Worm (Caenorhabditis elegans): ENCODE measurements around the gene pef-1.

The pef-1 gene

ce11 chrIII:896904-897303 is 29.2 kb downstream of the pef-1 start:
- TF ChIP-seq xbp-1 (tag; optimal IDR thresholded peaks at IDR 0.05): no peak
- TF ChIP-seq mab-9 (GFP tag; IDR thresholded peaks at IDR 0.05): no peak
- no peak for TF ChIP-seq ces-1 (GFP tag; optimal IDR thresholded peaks at IDR 0.05)
- no peak for TF ChIP-seq aha-1 (tag; optimal IDR thresholded peaks at IDR 0.05)
- no peak for TF ChIP-seq mdl-1 (tag; optimal IDR thresholded peaks at IDR 0.05)
- no peak for TF ChIP-seq nhr-237 (tag; optimal IDR thresholded peaks at IDR 0.05)
- no peak for TF ChIP-seq swsn-7 (tag; optimal IDR thresholded peaks at IDR 0.05)
- TF ChIP-seq elt-3 (tag; optimal IDR thresholded peaks at IDR 0.05): no peak
- TF ChIP-seq nhr-85 (tag): no peak
- TF ChIP-seq hlh-17 (GFP tag; optimal IDR thresholded peaks at IDR 0.05; ENCODE audit: borderline replicate concordance): no peak
- TF ChIP-seq nhr-84 (tag; optimal IDR thresholded peaks at IDR 0.05): no peak
- TF ChIP-seq nhr-76 (tag; optimal IDR thresholded peaks at IDR 0.05): no peak
- TF ChIP-seq nhr-11 (tag; optimal IDR thresholded peaks at IDR 0.05): no peak
- TF ChIP-seq lin-14 (GFP tag; optimal IDR thresholded peaks at IDR 0.05): no peak
- TF ChIP-seq C04F5.9 (tag; optimal IDR thresholded peaks at IDR 0.05): no peak
- TF ChIP-seq nhr-12 (tag; optimal IDR thresholded peaks at IDR 0.05): no peak
- TF ChIP-seq efl-1 (optimal IDR thresholded peaks at IDR 0.05): no peak
- no peak for TF ChIP-seq efl-1 (GFP tag; optimal IDR thresholded peaks at IDR 0.05 in 1 of 2)

ce11 chrIII:895525-895924 is 30.6 kb downstream of the pef-1 start, which contains the start of the genes ztf-18 and F23H11.2:
Gene ztf-18 (minus strand): TSS chrIII:895712.
Gene F23H11.2 (plus strand): TSS chrIII:895747.
- TF ChIP-seq blmp-1 (tag; optimal IDR thresholded peaks at IDR 0.05) (peak; percentile 37), lin-35 (GFP tag; optimal IDR thresholded peaks at IDR 0.05) (peak in 1 of 2 experiments; percentile 43), lin-15B (tag; optimal IDR thresholded peaks at IDR 0.05) (peak; percentile 1), C16A3.4 (tag; optimal IDR thresholded peaks at IDR 0.05) (no peak), dpl-1 (GFP tag; optimal IDR thresholded peaks at IDR 0.05) (peak in 2 of 3 experiments; percentile 7 to 18), efl-1 (optimal IDR thresholded peaks at IDR 0.05) (no peak), efl-1 (GFP tag; optimal IDR thresholded peaks at IDR 0.05 in 1 of 2) (peak; percentile 10 to 71)

ce11 chrIII:891014-891413 is 35.1 kb downstream of the pef-1 start, which contains the start of gene T24C4.10:
Gene T24C4.10 (minus strand): TSS chrIII:891243.
- TF ChIP-seq zag-1 (tag; optimal IDR thresholded peaks at IDR 0.05): no peak
- peak in 1 of 2 experiments; percentile 10 for TF ChIP-seq lin-35 (GFP tag; optimal IDR thresholded peaks at IDR 0.05)

ce11 chrIII:888983-889549 is 37.0 kb downstream of the pef-1 start:
- TF ChIP-seq efl-1 (optimal IDR thresholded peaks at IDR 0.05) (peak in 1 of 2 experiments; percentile 7), efl-1 (GFP tag; optimal IDR thresholded peaks at IDR 0.05 in 1 of 2) (peak; percentile 16 to 28), egl-13 (tag; optimal IDR thresholded peaks at IDR 0.05) (peak; percentile 29), nhr-71 (tag; optimal IDR thresholded peaks at IDR 0.05) (peak; percentile 37), ceh-82 (tag; optimal IDR thresholded peaks at IDR 0.05) (no peak), nhr-28 (tag; optimal IDR thresholded peaks at IDR 0.05) (no peak), mdl-1 (tag; optimal IDR thresholded peaks at IDR 0.05) (peak in 1 of 2 experiments; percentile 1), C16A3.4 (tag; optimal IDR thresholded peaks at IDR 0.05) (no peak), fos-1 (tag; optimal IDR thresholded peaks at IDR 0.05) (no peak), snu-23 (GFP tag; optimal IDR thresholded peaks at IDR 0.05) (no peak), egl-27 (tag; optimal IDR thresholded peaks at IDR 0.05) (no peak), mab-9 (GFP tag; IDR thresholded peaks at IDR 0.05) (no peak), Y116A8C.19 (tag; optimal IDR thresholded peaks at IDR 0.05; ENCODE audit: borderline replicate concordance) (no peak), nhr-47 (tag; optimal IDR thresholded peaks at IDR 0.05) (peak; percentile 1), nhr-237 (tag; optimal IDR thresholded peaks at IDR 0.05) (no peak), rnt-1 (tag; optimal IDR thresholded peaks at IDR 0.05) (no peak), irx-1 (tag; optimal IDR thresholded peaks at IDR 0.05) (no peak), pag-3 (tag; optimal IDR thresholded peaks at IDR 0.05; ENCODE audit: borderline replicate concordance, insufficient read depth) (no peak), nhr-85 (tag) (peak; percentile 7), ceh-90 (tag; optimal IDR thresholded peaks at IDR 0.05) (no peak), ceh-8 (GFP tag; optimal IDR thresholded peaks at IDR 0.05) (no peak), ceh-88 (GFP tag; IDR thresholded peaks at IDR 0.05) (no peak), pax-3 (tag; optimal IDR thresholded peaks at IDR 0.05) (no peak), swsn-7 (tag; optimal IDR thresholded peaks at IDR 0.05) (no peak), snpc-4 (tag; optimal IDR thresholded peaks at IDR 0.05) (no peak), nhr-20 (tag; optimal IDR thresholded peaks at IDR 0.05) (no peak), nhr-12 (tag; optimal IDR thresholded peaks at IDR 0.05) (no peak), ces-1 (GFP tag; optimal IDR thresholded peaks at IDR 0.05) (no peak), unc-86 (tag; optimal IDR thresholded peaks at IDR 0.05) (no peak), sox-4 (tag; optimal IDR thresholded peaks at IDR 0.05) (no peak), fkh-10 (GFP tag; optimal IDR thresholded peaks at IDR 0.05) (no peak), pqm-1 (tag; optimal IDR thresholded peaks at IDR 0.05) (no peak)
